Fruit fly (Drosophila melanogaster): Measurements from ENCODE around the gene CG13698.

Gene CG13698

dm6 chr3L:18109459-18109863, 3.5 kb upstream of the CG13698 start, which contains the start of the genes Polr3D and mus304 (continued):
- TF ChIP-seq CG14860 (GFP tag; IDR thresholded peaks at IDR 0.05; ENCODE audit: partially characterized antibody) (no peak), Dbx (GFP tag; IDR thresholded peaks at IDR 0.05) (no peak), Spps (tag; optimal IDR thresholded peaks at IDR 0.05) (no peak), CG6175 (GFP tag; IDR thresholded peaks at IDR 0.05) (no peak), CG6813 (GFP tag; optimal IDR thresholded peaks at IDR 0.05) (no peak), CG11085 (GFP tag; IDR thresholded peaks at IDR 0.05) (no peak), Opbp (GFP tag; IDR thresholded peaks at IDR 0.05; ENCODE audit: partially characterized antibody) (no peak), Ssrp (tag; optimal IDR thresholded peaks at IDR 0.05) (no peak), CG1529 (GFP tag; optimal IDR thresholded peaks at IDR 0.05) (no peak), Meics (GFP tag; optimal IDR thresholded peaks at IDR 0.05) (peak; percentile 20), CG34376 (GFP tag; optimal IDR thresholded peaks at IDR 0.05) (peak; percentile 58), CG8924 (tag; optimal IDR thresholded peaks at IDR 0.05) (no peak), ash1 (GFP tag; optimal IDR thresholded peaks at IDR 0.05) (no peak), en (GFP tag; optimal IDR thresholded peaks at IDR 0.05) (no peak), Dek (tag; optimal IDR thresholded peaks at IDR 0.05) (no peak), CG8765 (GFP tag; IDR thresholded peaks at IDR 0.05) (no peak), CG11696 (GFP tag; IDR thresholded peaks at IDR 0.05) (no peak), pita (GFP tag; optimal IDR thresholded peaks at IDR 0.05) (no peak), GATAe (GFP tag; conservative IDR thresholded peaks at IDR 0.05) (no peak), CG17829 (tag; optimal IDR thresholded peaks at IDR 0.05) (no peak), CG7556 (GFP tag; optimal IDR thresholded peaks at IDR 0.05) (peak; percentile 5), hbn (GFP tag; IDR thresholded peaks at IDR 0.05; ENCODE audit: partially characterized antibody) (peak; percentile 36; the same call in 1 of the 2 replicates), CG17359 (tag; optimal IDR thresholded peaks at IDR 0.05) (no peak), tio (GFP tag; optimal IDR thresholded peaks at IDR 0.05) (no peak), Fer2 (tag; optimal IDR thresholded peaks at IDR 0.05) (no peak), Nf-YA (GFP tag; IDR thresholded peaks at IDR 0.05) (no peak), CG13296 (GFP tag; optimal IDR thresholded peaks at IDR 0.05) (peak; percentile 16), vvl (GFP tag; IDR thresholded peaks at IDR 0.05) (no peak), repo (GFP tag; optimal IDR thresholded peaks at IDR 0.05) (no peak), CG6272 (GFP tag; IDR thresholded peaks at IDR 0.05) (no peak), CG8478 (optimal IDR thresholded peaks at IDR 0.05) (no peak), Awh (GFP tag; IDR thresholded peaks at IDR 0.05) (no peak), Gug (GFP tag; IDR thresholded peaks at IDR 0.05) (no peak), MTF-1 (GFP tag; optimal IDR thresholded peaks at IDR 0.05; ENCODE audit: borderline replicate concordance) (no peak), CG12104 (GFP tag; optimal IDR thresholded peaks at IDR 0.05) (no peak), CG32772 (GFP tag; IDR thresholded peaks at IDR 0.05) (no peak), CG2875 (GFP tag; optimal IDR thresholded peaks at IDR 0.05) (no peak), CG17912 (GFP tag; optimal IDR thresholded peaks at IDR 0.05) (no peak), peb (GFP tag; IDR thresholded peaks at IDR 0.05) (no peak), HLH3B (GFP tag; IDR thresholded peaks at IDR 0.05) (no peak), CG12659 (GFP tag; optimal IDR thresholded peaks at IDR 0.05) (peak; percentile 31), sna (GFP tag; IDR thresholded peaks at IDR 0.05; ENCODE audit: partially characterized antibody) (0 out of 2 replicates have a peak, but pooled peaks have one; percentile 28), CG2120 (GFP tag; optimal IDR thresholded peaks at IDR 0.05) (peak; percentile 34), onecut (GFP tag; IDR thresholded peaks at IDR 0.05) (0 out of 2 replicates have a peak, but pooled peaks have one; percentile 14), Hr78 (GFP tag; optimal IDR thresholded peaks at IDR 0.05) (no peak), mirr (GFP tag; optimal IDR thresholded peaks at IDR 0.05) (no peak), CG33213 (GFP tag; optimal IDR thresholded peaks at IDR 0.05) (no peak), Scr (GFP tag; IDR thresholded peaks at IDR 0.05; ENCODE audit: partially characterized antibody) (peak; percentile 58), sug (tag; optimal IDR thresholded peaks at IDR 0.05) (peak; percentile 32), fru (optimal IDR thresholded peaks at IDR 0.05) (no peak), ac (GFP tag; optimal IDR thresholded peaks at IDR 0.05) (no peak), her (GFP tag; optimal IDR thresholded peaks at IDR 0.05) (peak; percentile 27)
